Worm (Caenorhabditis elegans) whole organism, L1 larva: Measurements from ENCODE around the gene cif-1.

Source experiments
- C16A3.4 ChIP-seq: fragments of 150-350 bp; optimal IDR thresholded peaks from 2 replicates; lab custom pipeline; 2014; ENCODE audit warnings: missing biosample characterization, missing genetic modification characterization
- alr-1 ChIP-seq: fragments of 200-800 bp; sonication (Bioruptor generic); optimal IDR thresholded peaks from 2 replicates; lab custom pipeline; 2018; ENCODE audit warnings: borderline replicate concordance, mild to moderate bottlenecking, missing genetic modification characterization, missing compliant biosample characterization
- aly-2 ChIP-seq: fragments of 150-350 bp; optimal IDR thresholded peaks from 2 replicates; lab custom pipeline; 2014; ENCODE audit warnings: missing biosample characterization, missing genetic modification characterization
- sup-37 ChIP-seq: fragments of 200-800 bp; sonication (Bioruptor generic); optimal IDR thresholded peaks from 2 replicates; lab custom pipeline; 2018; ENCODE audit warnings: mild to moderate bottlenecking, missing genetic modification characterization, missing compliant biosample characterization
- unc-62 ChIP-seq: fragments of 150-350 bp; optimal IDR thresholded peaks from 2 replicates; lab custom pipeline; 2014; ENCODE audit warnings: missing biosample characterization, missing genetic modification reagents, missing genetic modification characterization

DNA sequence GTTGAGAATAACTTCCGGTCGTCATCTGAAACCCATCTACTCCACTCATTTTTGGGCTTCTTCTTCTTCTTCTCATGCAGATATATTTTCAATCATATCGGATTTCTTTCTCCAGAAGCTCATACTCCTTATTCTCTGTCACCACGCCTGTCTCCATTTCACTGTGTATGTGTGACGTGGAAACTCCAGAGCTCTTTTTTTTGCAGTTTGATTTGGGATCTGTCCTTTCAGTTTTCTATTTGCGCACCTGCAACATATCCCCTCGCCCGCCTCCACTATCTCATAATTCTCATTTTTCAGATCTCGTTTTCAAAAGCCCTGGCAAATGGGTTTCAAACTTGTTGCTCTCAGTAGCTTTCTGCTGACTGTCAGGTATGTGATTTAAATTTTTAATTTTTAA is 31.8 kb downstream of the cif-1 start, which contains the start of gene kin-36:
- TF ChIP-seq sup-37 (GFP tag; lab: Kevin White, UChicago) (no peak), C16A3.4 (tag; lab: Kevin White, UChicago) (no peak), unc-62 (GFP tag; lab: Kevin White, UChicago) (no peak), aly-2 (no peak), alr-1 (tag; lab: Kevin White, UChicago) (no peak)
